Worm (Caenorhabditis elegans) whole organism, mixed stage, embryonic: ENCODE measurements around the gene str-43.

Experiments used
- M03D4.4 ChIP-seq: sonication (generic microtip); optimal IDR thresholded peaks from 2 replicates; lab custom pipeline; 2017; ENCODE audit warnings: mild to moderate bottlenecking, missing genetic modification characterization, missing compliant biosample characterization
- ceh-43 ChIP-seq: fragments of 200-800 bp; sonication (Bioruptor generic); optimal IDR thresholded peaks from 2 replicates; lab custom pipeline; 2018; ENCODE audit warnings: mild to moderate bottlenecking, missing genetic modification characterization, moderate library complexity, missing compliant biosample characterization
- ces-1 ChIP-seq: fragments of 150-350 bp; optimal IDR thresholded peaks from 2 replicates; lab custom pipeline; 2014; ENCODE audit warnings: missing biosample characterization, missing genetic modification reagents, missing genetic modification characterization
- elt-3 ChIP-seq: fragments of 150-350 bp; optimal IDR thresholded peaks from 2 replicates; lab custom pipeline; 2014; ENCODE audit warnings: missing biosample characterization, missing genetic modification characterization
- nhr-28 ChIP-seq: fragments of 150-350 bp; optimal IDR thresholded peaks from 2 replicates; lab custom pipeline; 2014; ENCODE audit warnings: missing biosample characterization, missing genetic modification characterization
- pha-4 ChIP-seq: fragments of 150-350 bp; optimal IDR thresholded peaks from 2 replicates; lab custom pipeline; 2018; ENCODE audit warnings: missing biosample characterization, missing genetic modification reagents, missing genetic modification characterization
- unc-39 ChIP-seq: fragments of 150-350 bp; optimal IDR thresholded peaks from 2 replicates; lab custom pipeline; 2014; ENCODE audit warnings: missing biosample characterization, missing genetic modification characterization
- unc-62 ChIP-seq: fragments of 150-350 bp; optimal IDR thresholded peaks from 2 replicates; lab custom pipeline; 2014; ENCODE audit warnings: missing biosample characterization, missing genetic modification reagents, missing genetic modification characterization

- TF ChIP-seq pha-4 (no peak), nhr-28 (tag; lab: Kevin White, UChicago) (no peak), unc-62 (GFP tag; lab: Kevin White, UChicago) (no peak), elt-3 (no peak), ceh-43 (GFP tag; lab: Kevin White, UChicago) (no peak), M03D4.4 (tag; lab: Kevin White, UChicago) (no peak), ces-1 (GFP tag; lab: Kevin White, UChicago) (no peak), unc-39 (tag; lab: Kevin White, UChicago) (no peak)
Measured at ce11 chrV:15773141-15773540, 21.2 kb upstream of the str-43 start, which contains the start of gene nhr-60.
